Fruit fly (Drosophila melanogaster) whole organism, embryonic: ENCODE results near the gene CG34242.

Source experiments
- Adf1 ChIP-seq: fragments of 200-800 bp; sonication (Bioruptor generic); IDR thresholded peaks from 2 replicates; pipeline ENCODE4 v1.3.6; 2022; ENCODE audit warnings: missing biosample characterization, missing genetic modification characterization
- Atf-2 ChIP-seq: fragments of 200-800 bp; sonication (Bioruptor generic); optimal IDR thresholded peaks from 2 replicates; lab custom pipeline; 2016; ENCODE audit warnings: missing biosample characterization, missing genetic modification characterization
- Bdp1 ChIP-seq: fragments of 200-800 bp; sonication (Bioruptor generic); optimal IDR thresholded peaks from 3 replicates; lab custom pipeline; 2016; ENCODE audit warnings: missing biosample characterization, missing genetic modification characterization
- CG10462 ChIP-seq: fragments of 200-800 bp; sonication (Bioruptor generic); optimal IDR thresholded peaks from 2 replicates; lab custom pipeline; 2016; ENCODE audit warnings: missing biosample characterization, missing genetic modification characterization
- CG11560 ChIP-seq: fragments of 200-800 bp; sonication (Bioruptor generic); IDR thresholded peaks from 3 replicates; pipeline ENCODE4 v1.3.6; 2022; ENCODE audit warnings: missing biosample characterization, missing genetic modification characterization
- CG11696 ChIP-seq: fragments of 200-800 bp; sonication (Bioruptor generic); IDR thresholded peaks from 2 replicates; pipeline ENCODE4 v1.3.6; 2022; ENCODE audit warnings: missing biosample characterization, missing genetic modification characterization
- CG12391 ChIP-seq: fragments of 200-800 bp; sonication (Bioruptor generic); optimal IDR thresholded peaks from 3 replicates; lab custom pipeline; 2018; ENCODE audit warnings: missing biosample characterization, mild to moderate bottlenecking, missing genetic modification characterization, moderate library complexity
- CG12942 ChIP-seq: fragments of 200-800 bp; sonication (Bioruptor generic); optimal IDR thresholded peaks from 3 replicates; lab custom pipeline; 2016; ENCODE audit warnings: missing biosample characterization, missing genetic modification characterization
- CG13123 ChIP-seq: fragments of 200-800 bp; sonication (Bioruptor generic); optimal IDR thresholded peaks from 2 replicates; lab custom pipeline; 2016; ENCODE audit warnings: missing biosample characterization, missing genetic modification characterization
- CG13424 ChIP-seq: fragments of 200-800 bp; sonication (Bioruptor generic); optimal IDR thresholded peaks from 2 replicates; lab custom pipeline; 2019; ENCODE audit warnings: missing biosample characterization, mild to moderate bottlenecking, missing genetic modification characterization, moderate library complexity
- CG13775 ChIP-seq: fragments of 200-800 bp; sonication (Bioruptor generic); optimal IDR thresholded peaks from 3 replicates; lab custom pipeline; 2017; ENCODE audit warnings: missing biosample characterization, mild to moderate bottlenecking, missing genetic modification characterization
- CG13894 ChIP-seq: fragments of 200-800 bp; sonication (Bioruptor generic); optimal IDR thresholded peaks from 3 replicates; lab custom pipeline; 2018; ENCODE audit warnings: missing biosample characterization, mild to moderate bottlenecking, missing genetic modification characterization, moderate library complexity
- CG15479 ChIP-seq: fragments of 200-800 bp; sonication (Bioruptor generic); optimal IDR thresholded peaks from 3 replicates; lab custom pipeline; 2019; ENCODE audit warnings: missing biosample characterization, mild to moderate bottlenecking, missing genetic modification characterization, moderate library complexity
- CG17186 ChIP-seq: fragments of 200-800 bp; sonication (Bioruptor generic); optimal IDR thresholded peaks from 3 replicates; lab custom pipeline; 2017; ENCODE audit warnings: missing biosample characterization, missing genetic modification reagents, missing genetic modification characterization
- CG17361 ChIP-seq: fragments of 200-800 bp; sonication (Bioruptor generic); IDR thresholded peaks from 3 replicates; pipeline ENCODE4 v1.3.6; 2022; ENCODE audit warnings: missing biosample characterization, missing genetic modification characterization
- CG18262 ChIP-seq: fragments of 200-800 bp; optimal IDR thresholded peaks from 3 replicates; lab custom pipeline; 2019; ENCODE audit warnings: missing biosample characterization, mild to moderate bottlenecking, missing genetic modification characterization, moderate library complexity
- CG31224 ChIP-seq: fragments of 200-800 bp; sonication (Bioruptor generic); IDR thresholded peaks from 2 replicates; pipeline ENCODE4 v1.3.6; 2022; ENCODE audit warnings: missing biosample characterization, missing genetic modification characterization
- CG32767 ChIP-seq: fragments of 200-800 bp; sonication (Bioruptor generic); IDR thresholded peaks from 2 replicates; pipeline ENCODE4 v1.3.6; 2022; ENCODE audit warnings: missing biosample characterization, missing genetic modification characterization
- CG34422 ChIP-seq: fragments of 200-800 bp; sonication (Bioruptor generic); IDR thresholded peaks from 3 replicates; pipeline ENCODE4 v1.3.6; 2022; ENCODE audit warnings: missing biosample characterization, missing genetic modification characterization
- CG3847 ChIP-seq: fragments of 200-800 bp; sonication (Bioruptor generic); IDR thresholded peaks from 2 replicates; pipeline ENCODE4 v1.3.6; 2022; ENCODE audit warnings: missing biosample characterization, missing genetic modification characterization
- CG4707 ChIP-seq: fragments of 200-800 bp; sonication (Bioruptor generic); optimal IDR thresholded peaks from 2 replicates; lab custom pipeline; 2018; ENCODE audit warnings: missing biosample characterization, mild to moderate bottlenecking, missing genetic modification characterization, moderate library complexity
- CG7372 ChIP-seq: fragments of 200-800 bp; sonication (Bioruptor generic); IDR thresholded peaks from 2 replicates; pipeline ENCODE4 v1.3.6; 2022; ENCODE audit warnings: missing biosample characterization, missing genetic modification characterization
- CG8290 ChIP-seq, 3 experiments: fragments of 200-800 bp; sonication (Bioruptor generic); optimal IDR thresholded peaks; 2 replicates each; lab custom pipeline; 2016 to 2019; ENCODE audit warnings: missing biosample characterization in 3 of 3, missing genetic modification characterization in 3 of 3, mild to moderate bottlenecking in 2 of 3, moderate library complexity in 1 of 3
- CG9437 ChIP-seq: fragments of 200-800 bp; sonication (Bioruptor generic); optimal IDR thresholded peaks from 2 replicates; lab custom pipeline; 2018; ENCODE audit warnings: missing biosample characterization, mild to moderate bottlenecking, missing genetic modification characterization
- CG9817 ChIP-seq: fragments of 200-800 bp; sonication (Bioruptor generic); optimal IDR thresholded peaks from 2 replicates; lab custom pipeline; 2018; ENCODE audit warnings: missing biosample characterization, mild to moderate bottlenecking, missing genetic modification characterization, moderate library complexity
- Camta ChIP-seq: fragments of 200-800 bp; sonication (Bioruptor generic); optimal IDR thresholded peaks from 2 replicates; lab custom pipeline; 2016; ENCODE audit warnings: missing biosample characterization, missing genetic modification characterization
- Dad ChIP-seq: fragments of 200-800 bp; sonication (Bioruptor generic); optimal IDR thresholded peaks from 3 replicates; lab custom pipeline; 2016; ENCODE audit warnings: missing biosample characterization, missing genetic modification characterization
- Dek ChIP-seq: fragments of 200-800 bp; sonication (Bioruptor generic); optimal IDR thresholded peaks from 3 replicates; lab custom pipeline; 2019; ENCODE audit warnings: missing biosample characterization, mild to moderate bottlenecking, missing genetic modification characterization, moderate library complexity
- Dp ChIP-seq: fragments of 200-800 bp; sonication (Bioruptor generic); optimal IDR thresholded peaks from 2 replicates; lab custom pipeline; 2018; ENCODE audit warnings: missing biosample characterization, mild to moderate bottlenecking, missing genetic modification characterization, moderate library complexity
- Sox102F ChIP-seq: fragments of 200-800 bp; sonication (Bioruptor generic); optimal IDR thresholded peaks from 2 replicates; lab custom pipeline; 2018; ENCODE audit warnings: missing biosample characterization, mild to moderate bottlenecking, missing genetic modification characterization, moderate library complexity
- Xrp1 ChIP-seq: fragments of 200-800 bp; sonication (Bioruptor generic); IDR thresholded peaks from 2 replicates; pipeline ENCODE4 v1.3.6; 2022; ENCODE audit warnings: missing biosample characterization, missing genetic modification characterization
- bab2 ChIP-seq: fragments of 200-800 bp; sonication (Bioruptor generic); optimal IDR thresholded peaks from 2 replicates; lab custom pipeline; 2016; ENCODE audit warnings: missing biosample characterization, missing genetic modification characterization
- bbx ChIP-seq: fragments of 200-800 bp; sonication (Bioruptor generic); IDR thresholded peaks from 2 replicates; pipeline ENCODE4 v1.3.6; 2022; ENCODE audit warnings: missing biosample characterization, missing genetic modification characterization; ENCODE audit not compliant: partially characterized antibody
- cato ChIP-seq: fragments of 200-800 bp; sonication (Bioruptor generic); optimal IDR thresholded peaks from 2 replicates; lab custom pipeline; 2016; ENCODE audit warnings: missing biosample characterization, missing genetic modification characterization, borderline replicate concordance
- chn ChIP-seq: fragments of 200-800 bp; sonication (Bioruptor generic); optimal IDR thresholded peaks from 2 replicates; lab custom pipeline; 2016; ENCODE audit warnings: missing biosample characterization, missing genetic modification characterization
- ftz-f1 ChIP-seq: fragments of 200-800 bp; sonication (Bioruptor generic); optimal IDR thresholded peaks from 2 replicates; lab custom pipeline; 2016; ENCODE audit warnings: missing biosample characterization, missing genetic modification characterization
- gcm2 ChIP-seq: fragments of 200-800 bp; sonication (Bioruptor generic); optimal IDR thresholded peaks from 2 replicates; lab custom pipeline; 2016; ENCODE audit warnings: missing biosample characterization, missing genetic modification characterization
- gsb-n ChIP-seq: fragments of 200-800 bp; sonication (Bioruptor generic); optimal IDR thresholded peaks from 3 replicates; lab custom pipeline; 2018; ENCODE audit warnings: missing biosample characterization, mild to moderate bottlenecking, missing genetic modification characterization
- jing ChIP-seq: fragments of 200-800 bp; sonication (Bioruptor generic); optimal IDR thresholded peaks from 2 replicates; lab custom pipeline; 2018; ENCODE audit warnings: missing biosample characterization, mild to moderate bottlenecking, missing genetic modification characterization
- klu ChIP-seq: fragments of 200-800 bp; sonication (Bioruptor generic); IDR thresholded peaks from 2 replicates; pipeline ENCODE4 v1.3.6; 2022; ENCODE audit warnings: missing biosample characterization, missing genetic modification characterization
- luna ChIP-seq: fragments of 200-800 bp; sonication (Bioruptor generic); optimal IDR thresholded peaks from 2 replicates; lab custom pipeline; 2016; ENCODE audit warnings: missing biosample characterization, missing genetic modification characterization
- org-1 ChIP-seq: fragments of 200-800 bp; sonication (Bioruptor generic); optimal IDR thresholded peaks from 2 replicates; lab custom pipeline; 2017; ENCODE audit warnings: missing biosample characterization, missing genetic modification characterization
- pb ChIP-seq: fragments of 200-800 bp; sonication (Bioruptor generic); optimal IDR thresholded peaks from 3 replicates; lab custom pipeline; 2016; ENCODE audit warnings: missing biosample characterization, missing genetic modification characterization
- pum ChIP-seq: fragments of 200-800 bp; sonication (Bioruptor generic); optimal IDR thresholded peaks from 2 replicates; lab custom pipeline; 2016; ENCODE audit warnings: missing biosample characterization, missing genetic modification characterization
- run ChIP-seq: fragments of 200-800 bp; sonication (Bioruptor generic); optimal IDR thresholded peaks from 3 replicates; lab custom pipeline; 2018; ENCODE audit warnings: missing biosample characterization, mild to moderate bottlenecking, missing genetic modification characterization
- sima ChIP-seq: fragments of 200-800 bp; sonication (Bioruptor generic); optimal IDR thresholded peaks from 2 replicates; lab custom pipeline; 2016; ENCODE audit warnings: missing biosample characterization, missing genetic modification characterization
- slou ChIP-seq: fragments of 200-800 bp; sonication (Bioruptor generic); optimal IDR thresholded peaks from 3 replicates; lab custom pipeline; 2016; ENCODE audit warnings: missing biosample characterization, missing genetic modification characterization
- sug ChIP-seq: fragments of 200-800 bp; optimal IDR thresholded peaks from 2 replicates; lab custom pipeline; 2019; ENCODE audit warnings: missing biosample characterization, mild to moderate bottlenecking, missing genetic modification characterization, moderate library complexity
- vfl ChIP-seq: fragments of 200-800 bp; sonication (Bioruptor generic); optimal IDR thresholded peaks from 2 replicates; lab custom pipeline; 2016; ENCODE audit warnings: missing biosample characterization, missing genetic modification characterization
- zen2 ChIP-seq: fragments of 200-800 bp; sonication (Bioruptor generic); IDR thresholded peaks from 3 replicates; pipeline ENCODE4 v1.3.6; 2022; ENCODE audit warnings: missing biosample characterization, missing genetic modification characterization; ENCODE audit not compliant: partially characterized antibody

CG34242 gene

dm6 chr3L:12526433-12527113, 7.2 kb upstream of the CG34242 start, which contains the start of gene eIF2beta (continued):
- peak; percentile 31 for TF ChIP-seq Dp (GFP tag; lab: Kevin White, UChicago)
- no peak for TF ChIP-seq gsb-n (tag; lab: Kevin White, UChicago)
- TF ChIP-seq gcm2 (GFP tag; lab: Kevin White, UChicago) = no peak
- peak; percentile 15 for TF ChIP-seq Camta (GFP tag; lab: Kevin White, UChicago)
- peak; percentile 29 for TF ChIP-seq chn (GFP tag; lab: Kevin White, UChicago)
- peak; percentile 53 for TF ChIP-seq CG18262 (tag; lab: Kevin White, UChicago)
- no peak for TF ChIP-seq slou
- TF ChIP-seq CG8290 (GFP tag; optimal IDR thresholded peaks at IDR 0.05; lab: Kevin White, UChicago) = no peak
- TF ChIP-seq CG8290 (tag; optimal IDR thresholded peaks at IDR 0.05; lab: Kevin White, UChicago) = peak in 1 of 2 experiments; percentile 42
- TF ChIP-seq bbx (GFP tag; lab: Robert Waterston, UW) = no peak
- peak; percentile 32 for TF ChIP-seq CG17186 (GFP tag; lab: Kevin White, UChicago)
- TF ChIP-seq Sox102F (GFP tag; lab: Kevin White, UChicago) = peak; percentile 31
- peak; percentile 4 for TF ChIP-seq sug
- TF ChIP-seq CG9437 (GFP tag; lab: Kevin White, UChicago) = no peak
- no peak for TF ChIP-seq ftz-f1
- TF ChIP-seq cato = no peak
- TF ChIP-seq Atf-2 (GFP tag; lab: Kevin White, UChicago) = peak; percentile 17
- TF ChIP-seq CG15479 (GFP tag; lab: Kevin White, UChicago) = peak; percentile 14
- TF ChIP-seq Adf1 = no peak; the same call in 1 of the 2 replicates
- TF ChIP-seq sima = no peak
- TF ChIP-seq jing (GFP tag; lab: Kevin White, UChicago) = no peak
- no peak for TF ChIP-seq CG9817 (tag; lab: Kevin White, UChicago)
- TF ChIP-seq CG7372 = no peak
- TF ChIP-seq CG17361 = peak; percentile 39; the same call in 1 of the 3 replicates
- no peak for TF ChIP-seq klu
- no peak for TF ChIP-seq CG11696 (GFP tag; lab: Robert Waterston, UW)
- no peak for TF ChIP-seq pum
- peak; percentile 70 for TF ChIP-seq CG4707
- no peak for TF ChIP-seq vfl
- no peak for TF ChIP-seq CG3847
- TF ChIP-seq CG34422 (GFP tag; lab: Robert Waterston, UW) = peak; percentile 85; the same call in 1 of the 3 replicates
- TF ChIP-seq Dek (tag; lab: Kevin White, UChicago) = no peak
- no peak for TF ChIP-seq org-1 (GFP tag; lab: Kevin White, UChicago)
- TF ChIP-seq CG12942 (GFP tag; lab: Kevin White, UChicago) = no peak
- no peak for TF ChIP-seq CG32767 (GFP tag; lab: Robert Waterston, UW)
- TF ChIP-seq luna (GFP tag; lab: Kevin White, UChicago) = no peak
- peak; percentile 44 for TF ChIP-seq CG12391
- no peak for TF ChIP-seq Bdp1 (GFP tag; lab: Kevin White, UChicago)
- peak; percentile 24; the same call in 1 of the 2 replicates for TF ChIP-seq Xrp1 (GFP tag; lab: Robert Waterston, UW)
- TF ChIP-seq run = no peak
- TF ChIP-seq CG13775 = peak; percentile 38
- peak; percentile 37 for TF ChIP-seq CG13424 (tag; lab: Kevin White, UChicago)
- TF ChIP-seq bab2 = no peak
- TF ChIP-seq CG13894 = no peak
- no peak for TF ChIP-seq CG10462 (GFP tag; lab: Kevin White, UChicago)
- TF ChIP-seq CG11560 (tag; lab: Robert Waterston, UW) = no peak
- no peak for TF ChIP-seq Dad (GFP tag; lab: Kevin White, UChicago)
- TF ChIP-seq pb = no peak
- TF ChIP-seq zen2 (GFP tag; lab: Robert Waterston, UW) = no peak
- TF ChIP-seq CG13123 = no peak
- no peak for TF ChIP-seq CG31224 (GFP tag; lab: Robert Waterston, UW)
